Fruit fly (Drosophila melanogaster): ENCODE data around the gene CG43658.

DNA sequence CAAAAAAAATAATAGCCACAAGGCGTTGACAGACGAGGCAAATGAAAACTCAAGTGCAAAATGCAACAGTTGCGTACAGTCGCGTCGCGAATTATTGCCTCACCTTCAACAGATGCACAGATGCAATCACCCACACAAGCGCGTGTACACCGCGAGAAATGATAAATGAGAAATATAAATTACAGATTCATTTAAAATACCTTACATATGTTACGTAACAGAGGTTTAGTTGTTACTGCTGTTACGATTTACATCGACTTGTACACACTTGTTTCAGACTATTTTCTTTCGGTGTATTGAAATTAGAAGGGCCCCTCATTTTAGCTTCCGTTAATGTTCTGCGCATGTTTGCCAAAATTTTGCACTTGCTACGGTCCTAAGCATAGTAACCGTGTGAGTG, 52.1 kb downstream of the CG43658 start:
- TF ChIP-seq CG34367 (tag; optimal IDR thresholded peaks at IDR 0.05) (peak; percentile 81), CG17806 (tag; optimal IDR thresholded peaks at IDR 0.05) (peak; percentile 79)
